Fruit fly (Drosophila melanogaster): ENCODE data around the gene spoon.

The spoon gene

DNA sequence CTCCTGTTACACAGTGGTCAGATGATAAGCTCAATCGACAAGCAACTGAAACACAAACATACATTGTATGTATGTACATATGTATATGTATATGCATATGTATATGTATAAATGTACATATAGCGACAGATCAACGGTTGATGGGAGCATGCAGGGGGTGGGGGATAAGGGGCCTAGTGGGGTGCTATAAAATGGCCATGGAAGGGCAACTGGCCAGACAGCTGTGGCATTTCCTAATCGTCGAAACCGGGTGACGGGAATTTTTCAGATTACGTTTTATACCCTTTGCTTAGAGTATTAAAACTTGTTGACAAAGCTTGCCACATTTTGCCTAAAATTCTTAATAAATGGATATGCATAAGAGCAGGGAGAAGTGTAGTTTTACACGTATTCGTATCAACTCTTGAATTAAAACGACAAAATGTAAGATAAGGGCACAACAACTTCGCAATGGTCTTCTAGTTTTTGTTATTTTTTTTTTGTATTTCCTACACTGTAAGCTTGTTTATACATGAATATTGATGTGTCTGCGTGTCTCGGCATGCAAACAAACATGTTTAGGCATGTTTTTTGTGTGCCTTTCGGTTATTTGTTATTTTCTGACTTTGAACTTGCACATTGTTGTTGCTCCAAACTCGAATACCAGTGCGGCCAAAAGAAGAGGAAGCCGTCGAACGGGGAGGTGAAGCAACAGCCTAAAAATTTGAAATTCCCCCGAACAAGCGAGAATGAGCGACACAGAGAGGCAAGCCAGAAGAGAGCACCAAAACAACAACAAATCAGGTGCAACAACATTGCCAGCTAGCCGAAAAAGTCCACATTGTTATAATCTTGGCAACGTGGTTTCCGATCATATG lies 1.4 kb downstream of the spoon start (continued):
- TF ChIP-seq bab2 (GFP tag; optimal IDR thresholded peaks at IDR 0.05) = peak; percentile 65
- TF ChIP-seq Hey (tag; optimal IDR thresholded peaks at IDR 0.05) = peak; percentile 3
- no peak for TF ChIP-seq hkb (optimal IDR thresholded peaks at IDR 0.05)
- TF ChIP-seq hkb (GFP tag; IDR thresholded peaks at IDR 0.05) = peak; percentile 88
- TF ChIP-seq kah (GFP tag; optimal IDR thresholded peaks at IDR 0.05) = peak; percentile 46
- no peak for TF ChIP-seq Stat92E (GFP tag; optimal IDR thresholded peaks at IDR 0.05)
- TF ChIP-seq CG3407 (GFP tag; optimal IDR thresholded peaks at IDR 0.05) = peak; percentile 65
- TF ChIP-seq exex (tag; optimal IDR thresholded peaks at IDR 0.05) = peak; percentile 57
- peak; percentile 58 for TF ChIP-seq shn (GFP tag; optimal IDR thresholded peaks at IDR 0.05)
- no peak for TF ChIP-seq ac (GFP tag; optimal IDR thresholded peaks at IDR 0.05)
- TF ChIP-seq sob (GFP tag; IDR thresholded peaks at IDR 0.05) = peak; percentile 79
- peak; percentile 62 for TF ChIP-seq CG4820 (GFP tag; optimal IDR thresholded peaks at IDR 0.05)
- peak; percentile 80 for TF ChIP-seq slbo (GFP tag; IDR thresholded peaks at IDR 0.05)
- peak; percentile 16 for TF ChIP-seq CG11723 (GFP tag; optimal IDR thresholded peaks at IDR 0.05)
- TF ChIP-seq CG2116 (GFP tag; optimal IDR thresholded peaks at IDR 0.05) = no peak
- TF ChIP-seq Nf-YA (GFP tag; IDR thresholded peaks at IDR 0.05) = peak; percentile 53
- TF ChIP-seq jumu (GFP tag; optimal IDR thresholded peaks at IDR 0.05) = peak; percentile 78
- TF ChIP-seq wdn (GFP tag; IDR thresholded peaks at IDR 0.05) = peak; percentile 76
- peak; percentile 76 for TF ChIP-seq Rx (GFP tag; IDR thresholded peaks at IDR 0.05)
- TF ChIP-seq CG31365 (tag; optimal IDR thresholded peaks at IDR 0.05) = no peak
- TF ChIP-seq Oli (tag; optimal IDR thresholded peaks at IDR 0.05) = peak; percentile 82
- peak; percentile 87 for TF ChIP-seq CG12769 (tag; optimal IDR thresholded peaks at IDR 0.05)
- TF ChIP-seq Neu2 (GFP tag; optimal IDR thresholded peaks at IDR 0.05; ENCODE audit: borderline replicate concordance) = no peak
- TF ChIP-seq slp2 (GFP tag; optimal IDR thresholded peaks at IDR 0.05) = peak; percentile 37
- TF ChIP-seq oc (tag; optimal IDR thresholded peaks at IDR 0.05) = peak; percentile 68
- peak; percentile 9 for TF ChIP-seq CG15696 (tag; optimal IDR thresholded peaks at IDR 0.05)
- no peak for TF ChIP-seq CG7271 (tag; optimal IDR thresholded peaks at IDR 0.05)
- no peak for TF ChIP-seq her (GFP tag; optimal IDR thresholded peaks at IDR 0.05)
- TF ChIP-seq CG4404 (GFP tag; IDR thresholded peaks at IDR 0.05) = peak; percentile 26; the same call in 1 of the 2 replicates
- peak; percentile 83 for TF ChIP-seq Awh (GFP tag; IDR thresholded peaks at IDR 0.05)
- TF ChIP-seq CG17829 (tag; optimal IDR thresholded peaks at IDR 0.05) = peak; percentile 30
- TF ChIP-seq dmrt99B (tag; optimal IDR thresholded peaks at IDR 0.05) = peak; percentile 87
- no peak for TF ChIP-seq CG3065 (GFP tag; optimal IDR thresholded peaks at IDR 0.05)
- TF ChIP-seq CG10147 (GFP tag; optimal IDR thresholded peaks at IDR 0.05) = peak; percentile 20
- TF ChIP-seq Sox102F (GFP tag; optimal IDR thresholded peaks at IDR 0.05) = peak; percentile 87
- TF ChIP-seq CG7963 (GFP tag; IDR thresholded peaks at IDR 0.05; ENCODE audit: partially characterized antibody) = no peak
- TF ChIP-seq CoRest (tag; optimal IDR thresholded peaks at IDR 0.05) = peak; percentile 81
- TF ChIP-seq Dll (GFP tag; IDR thresholded peaks at IDR 0.05; ENCODE audit: partially characterized antibody) = no peak
- peak; percentile 77 for TF ChIP-seq CG9932 (GFP tag; IDR thresholded peaks at IDR 0.05)
- TF ChIP-seq CG11247 (GFP tag; IDR thresholded peaks at IDR 0.05) = peak; percentile 67; the same call in 1 of the 2 replicates
- peak; percentile 81 for TF ChIP-seq stc (GFP tag; IDR thresholded peaks at IDR 0.05)
- TF ChIP-seq CG5953 (GFP tag; IDR thresholded peaks at IDR 0.05) = peak; percentile 76
- TF ChIP-seq ftz-f1 (GFP tag; optimal IDR thresholded peaks at IDR 0.05) = no peak
- TF ChIP-seq jigr1 (GFP tag; IDR thresholded peaks at IDR 0.05) = peak; percentile 56; the same call in 1 of the 3 replicates
- peak; percentile 70 for TF ChIP-seq ap (GFP tag; IDR thresholded peaks at IDR 0.05)
- TF ChIP-seq yki (optimal IDR thresholded peaks at IDR 0.05) = no peak
- no peak for TF ChIP-seq amos (GFP tag; IDR thresholded peaks at IDR 0.05; ENCODE audit: partially characterized antibody)
- no peak for TF ChIP-seq insv (GFP tag; optimal IDR thresholded peaks at IDR 0.05)
- TF ChIP-seq CG18764 (GFP tag; optimal IDR thresholded peaks at IDR 0.05) = peak; percentile 39
